Worm (Caenorhabditis elegans): ENCODE data around the gene W06H8.2.

ce11 chrV:6224984-6225617, 18.5 kb downstream of the W06H8.2 start:
- TF ChIP-seq pha-4 (tag; optimal IDR thresholded peaks at IDR 0.05) (no peak), snpc-4 (tag; optimal IDR thresholded peaks at IDR 0.05) (no peak), unc-62 (GFP tag; optimal IDR thresholded peaks at IDR 0.05) (no peak), ztf-11 (tag; optimal IDR thresholded peaks at IDR 0.05) (no peak)
